Worm (Caenorhabditis elegans) whole organism, L3 larva: ENCODE results near the gene nhr-149.

Experiments
- R02D3.7 ChIP-seq: fragments of 150-350 bp; optimal IDR thresholded peaks from 2 replicates; lab custom pipeline; 2014; ENCODE audit warnings: missing biosample characterization, missing genetic modification characterization
- aly-2 ChIP-seq: fragments of 150-350 bp; optimal IDR thresholded peaks from 2 replicates; lab custom pipeline; 2014; ENCODE audit warnings: missing biosample characterization, missing genetic modification characterization
- ama-1 ChIP-seq: fragments of 150-350 bp; optimal IDR thresholded peaks from 2 replicates; lab custom pipeline; 2018
- ceh-28 ChIP-seq: fragments of 150-350 bp; optimal IDR thresholded peaks from 2 replicates; lab custom pipeline; 2014; ENCODE audit warnings: missing biosample characterization, missing genetic modification reagents, missing genetic modification characterization
- ceh-82 ChIP-seq: fragments of 150-350 bp; optimal IDR thresholded peaks from 2 replicates; lab custom pipeline; 2014; ENCODE audit warnings: missing biosample characterization, missing genetic modification characterization
- ceh-9 ChIP-seq: sonication (generic microtip); optimal IDR thresholded peaks from 2 replicates; lab custom pipeline; 2018; ENCODE audit warnings: missing biosample characterization, missing genetic modification characterization
- daf-12 ChIP-seq: fragments of 150-350 bp; optimal IDR thresholded peaks from 2 replicates; lab custom pipeline; 2014; ENCODE audit warnings: missing biosample characterization, missing genetic modification reagents, missing genetic modification characterization
- egl-27 ChIP-seq: sonication (generic microtip); optimal IDR thresholded peaks from 4 replicates; lab custom pipeline; 2017; ENCODE audit warnings: missing biosample characterization, missing genetic modification reagents, missing genetic modification characterization
- egl-5 ChIP-seq: fragments of 150-350 bp; optimal IDR thresholded peaks from 2 replicates; lab custom pipeline; 2017; ENCODE audit warnings: missing biosample characterization, missing genetic modification reagents, missing genetic modification characterization, inconsistent platforms
- elt-1 ChIP-seq: fragments of 150-350 bp; optimal IDR thresholded peaks from 2 replicates; lab custom pipeline; 2014; ENCODE audit warnings: missing biosample characterization, missing genetic modification characterization
- elt-3 ChIP-seq, 3 experiments: fragments of 150-350 bp in 1 of 3; sonication (generic microtip) in 2 of 3; optimal IDR thresholded peaks; 2 replicates in 2 of 3; 4 replicates in 1 of 3; lab custom pipeline; 2014 to 2017; ENCODE audit warnings: missing biosample characterization in 3 of 3, missing genetic modification characterization in 3 of 3
- eor-1 ChIP-seq, 2 experiments: fragments of 150-350 bp; optimal IDR thresholded peaks; 2 replicates each; lab custom pipeline; 2014 to 2018; ENCODE audit warnings: missing biosample characterization in 2 of 2, missing genetic modification characterization in 2 of 2
- fkh-10 ChIP-seq: sonication (generic microtip); optimal IDR thresholded peaks from 2 replicates; lab custom pipeline; 2017; ENCODE audit warnings: missing biosample characterization, missing genetic modification reagents, missing genetic modification characterization
- fkh-2 ChIP-seq: fragments of 150-350 bp; optimal IDR thresholded peaks from 2 replicates; lab custom pipeline; 2014; ENCODE audit warnings: missing biosample characterization, missing genetic modification reagents, missing genetic modification characterization
- fos-1 ChIP-seq: fragments of 150-350 bp; optimal IDR thresholded peaks from 2 replicates; lab custom pipeline; 2014; ENCODE audit warnings: missing biosample characterization, missing genetic modification characterization
- hmg-11 ChIP-seq: sonication (generic microtip); optimal IDR thresholded peaks from 2 replicates; lab custom pipeline; 2016; ENCODE audit warnings: missing genetic modification characterization, missing compliant biosample characterization
- jun-1 ChIP-seq: fragments of 150-350 bp; optimal IDR thresholded peaks from 2 replicates; lab custom pipeline; 2014; ENCODE audit warnings: missing biosample characterization, missing genetic modification reagents, missing genetic modification characterization
- lin-15B ChIP-seq: fragments of 150-350 bp; optimal IDR thresholded peaks from 2 replicates; lab custom pipeline; 2014; ENCODE audit warnings: missing biosample characterization, missing genetic modification characterization
- lin-39 ChIP-seq: fragments of 150-350 bp; optimal IDR thresholded peaks from 2 replicates; lab custom pipeline; 2018; ENCODE audit warnings: missing biosample characterization, missing genetic modification reagents, missing genetic modification characterization
- mdl-1 ChIP-seq: fragments of 150-350 bp; optimal IDR thresholded peaks from 2 replicates; lab custom pipeline; 2014; ENCODE audit warnings: missing biosample characterization, missing genetic modification characterization
- mml-1 ChIP-seq: fragments of 150-350 bp; sonication (generic microtip); optimal IDR thresholded peaks from 3 replicates; lab custom pipeline; 2014; ENCODE audit warnings: missing biosample characterization, missing genetic modification characterization
- nfya-1 ChIP-seq: sonication (generic microtip); optimal IDR thresholded peaks from 2 replicates; lab custom pipeline; 2017; ENCODE audit warnings: missing genetic modification characterization, mild to moderate bottlenecking, missing compliant biosample characterization, antibody characterized with exemption, moderate library complexity; ENCODE audit not compliant: insufficient read depth
- nhr-23 ChIP-seq: fragments of 150-350 bp; optimal IDR thresholded peaks from 2 replicates; lab custom pipeline; 2014; ENCODE audit warnings: missing biosample characterization, missing genetic modification reagents, missing genetic modification characterization
- nhr-237 ChIP-seq: fragments of 150-350 bp; optimal IDR thresholded peaks from 2 replicates; lab custom pipeline; 2014; ENCODE audit warnings: missing biosample characterization, missing genetic modification characterization
- nhr-25 ChIP-seq: sonication (generic microtip); optimal IDR thresholded peaks from 2 replicates; lab custom pipeline; 2017; ENCODE audit warnings: missing biosample characterization, missing genetic modification characterization
- nhr-28 ChIP-seq: fragments of 150-350 bp; optimal IDR thresholded peaks from 2 replicates; lab custom pipeline; 2014; ENCODE audit warnings: missing biosample characterization, missing genetic modification characterization
- nhr-43 ChIP-seq: sonication (generic microtip); optimal IDR thresholded peaks from 2 replicates; lab custom pipeline; 2016; ENCODE audit warnings: mild to moderate bottlenecking, missing genetic modification characterization, missing compliant biosample characterization; ENCODE audit not compliant: poor library complexity, severe bottlenecking
- nhr-67 ChIP-seq: fragments of 150-350 bp; optimal IDR thresholded peaks from 2 replicates; lab custom pipeline; 2014; ENCODE audit warnings: missing biosample characterization, missing genetic modification characterization
- nhr-77 ChIP-seq: fragments of 150-350 bp; optimal IDR thresholded peaks from 2 replicates; lab custom pipeline; 2014; ENCODE audit warnings: missing biosample characterization, missing genetic modification characterization
- pha-4 ChIP-seq: fragments of 150-350 bp; optimal IDR thresholded peaks from 2 replicates; lab custom pipeline; 2014; ENCODE audit warnings: missing biosample characterization, missing genetic modification reagents, missing genetic modification characterization
- pqm-1 ChIP-seq: fragments of 150-350 bp; optimal IDR thresholded peaks from 2 replicates; lab custom pipeline; 2017; ENCODE audit warnings: missing biosample characterization, missing genetic modification characterization, inconsistent platforms
- skn-1 ChIP-seq: fragments of 150-350 bp; optimal IDR thresholded peaks from 2 replicates; lab custom pipeline; 2014; ENCODE audit warnings: missing biosample characterization, missing genetic modification characterization
- unc-39 ChIP-seq: sonication (generic microtip); optimal IDR thresholded peaks from 4 replicates; lab custom pipeline; 2017; ENCODE audit warnings: missing biosample characterization, missing genetic modification characterization
- unc-62 ChIP-seq: fragments of 150-350 bp; sonication (generic microtip); optimal IDR thresholded peaks from 4 replicates; lab custom pipeline; 2014; ENCODE audit warnings: missing biosample characterization, missing genetic modification reagents, missing genetic modification characterization
- zag-1 ChIP-seq: fragments of 150-350 bp; optimal IDR thresholded peaks from 2 replicates; lab custom pipeline; 2014; ENCODE audit warnings: missing biosample characterization, missing genetic modification characterization
- ztf-11 ChIP-seq: fragments of 150-350 bp; optimal IDR thresholded peaks from 2 replicates; lab custom pipeline; 2014; ENCODE audit warnings: missing biosample characterization, missing genetic modification characterization

nhr-149 gene

ce11 chrV:7389771-7390170 is 40.3 kb upstream of the nhr-149 start, which contains the start of gene C02H6.1:
TSS of gene C02H6.1 (minus strand) at chrV:7389871.
- TF ChIP-seq pqm-1 (tag; lab: Kevin White, UChicago) (no peak), skn-1 (tag; lab: Kevin White, UChicago) (no peak), eor-1 (tag; optimal IDR thresholded peaks at IDR 0.05; lab: Kevin White, UChicago) (no peak), pha-4 (tag; lab: Kevin White, UChicago) (no peak), nfya-1 (tag; lab: Kevin White, UChicago) (no peak), nhr-43 (tag; lab: Kevin White, UChicago) (no peak), lin-15B (tag; lab: Kevin White, UChicago) (no peak), egl-27 (tag; lab: Kevin White, UChicago) (no peak), unc-62 (GFP tag; lab: Kevin White, UChicago) (no peak), lin-39 (no peak)
- TF ChIP-seq, all 47 proteins: peak for 0

DNA sequence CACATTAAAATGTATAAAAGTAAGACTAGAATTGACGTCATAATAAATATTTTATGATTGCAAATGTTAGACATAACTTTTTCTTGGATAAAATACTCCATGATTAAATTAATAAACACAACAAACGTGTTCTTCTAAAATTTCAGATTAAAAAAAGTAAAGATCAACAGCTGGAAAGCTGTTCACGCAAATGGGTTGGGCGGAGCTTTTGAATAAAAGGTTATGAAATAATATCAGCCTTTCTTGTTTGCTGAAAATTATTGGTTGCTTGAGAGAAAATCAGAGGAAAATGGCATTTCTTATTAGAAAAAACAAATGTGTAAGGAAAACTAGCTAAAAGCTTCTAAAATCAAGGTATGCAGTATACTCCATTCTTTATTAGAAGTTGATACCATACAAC is 38.3 kb upstream of the nhr-149 start, which contains the start of gene C02H6.3:
TSS of gene C02H6.3 (minus strand) at position 101 of the 400 bp plus-strand sequence.
- no peak for TF ChIP-seq aly-2 (tag; lab: Kevin White, UChicago)
- no peak for TF ChIP-seq mml-1 (tag; lab: Kevin White, UChicago)
- no peak for TF ChIP-seq elt-3 (tag; optimal IDR thresholded peaks at IDR 0.05; lab: Kevin White, UChicago)
- TF ChIP-seq ceh-28 (tag; lab: Kevin White, UChicago), result no peak
- TF ChIP-seq unc-39 (tag; lab: Kevin White, UChicago), result no peak
- no peak for TF ChIP-seq R02D3.7 (tag; lab: Kevin White, UChicago)
- no peak for TF ChIP-seq jun-1 (tag; lab: Kevin White, UChicago)
- TF ChIP-seq fkh-10 (GFP tag; lab: Kevin White, UChicago), result no peak
- no peak for TF ChIP-seq ama-1 (lab: Kevin White, UChicago)
- TF ChIP-seq zag-1, result no peak
- TF ChIP-seq mdl-1 (tag; lab: Kevin White, UChicago), result no peak
- no peak for TF ChIP-seq nfya-1 (tag; lab: Kevin White, UChicago)
- TF ChIP-seq lin-39, result no peak
- TF ChIP-seq eor-1 (tag; optimal IDR thresholded peaks at IDR 0.05; lab: Kevin White, UChicago), result no peak
- no peak for TF ChIP-seq nhr-237
- no peak for TF ChIP-seq ceh-9 (tag; lab: Kevin White, UChicago)
- TF ChIP-seq nhr-23 (tag; lab: Kevin White, UChicago), result no peak

- no peak for TF ChIP-seq nhr-237
- no peak for TF ChIP-seq nhr-25 (tag; lab: Kevin White, UChicago)
- TF ChIP-seq skn-1 (tag; lab: Kevin White, UChicago), result no peak
- TF ChIP-seq pha-4 (tag; lab: Kevin White, UChicago), result peak; percentile 1
- TF ChIP-seq R02D3.7 (tag; lab: Kevin White, UChicago), result no peak
- TF ChIP-seq pqm-1 (tag; lab: Kevin White, UChicago), result no peak
- TF ChIP-seq nhr-77 (tag; lab: Kevin White, UChicago), result no peak
- no peak for TF ChIP-seq fkh-2
- no peak for TF ChIP-seq nhr-67 (tag; lab: Kevin White, UChicago)
- TF ChIP-seq, all 47 proteins: peak for 1
Observed at ce11 chrV:7386052-7386573, 36.7 kb upstream of the nhr-149 start, which contains the start of gene srp-6. TSS of gene srp-6 (minus strand) at chrV:7386102.

DNA sequence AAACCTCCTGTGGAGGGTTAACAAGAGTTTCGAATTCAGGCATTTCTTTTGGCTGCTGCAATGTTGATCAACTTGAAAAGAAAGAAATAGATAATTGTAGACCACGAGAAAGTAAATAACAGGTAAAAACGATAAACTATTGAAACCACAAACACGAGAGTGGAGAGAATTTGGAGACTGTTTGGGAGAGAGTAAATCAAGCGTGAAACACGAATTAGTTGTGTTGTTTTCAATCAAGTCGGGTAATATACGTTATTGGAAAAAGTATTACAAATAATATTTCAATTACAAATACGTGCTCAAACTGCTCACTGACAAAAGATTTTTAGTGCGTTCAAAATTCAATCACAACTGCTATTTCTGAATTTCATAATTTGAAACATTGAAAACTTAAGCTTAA is 31.6 kb upstream of the nhr-149 start, which contains the start of gene C03G6.17:
TSS of gene C03G6.17 (minus strand) at position 101 of the 400 bp plus-strand sequence.
- TF ChIP-seq hmg-11 (tag; lab: Kevin White, UChicago) (no peak), unc-62 (GFP tag; lab: Kevin White, UChicago) (no peak), fos-1 (tag; lab: Kevin White, UChicago) (no peak), ceh-82 (tag; lab: Kevin White, UChicago) (no peak), nhr-25 (tag; lab: Kevin White, UChicago) (no peak), elt-1 (tag; lab: Kevin White, UChicago) (no peak), mml-1 (tag; lab: Kevin White, UChicago) (no peak), nhr-28 (tag; lab: Kevin White, UChicago) (no peak), egl-5 (no peak), ztf-11 (tag; lab: Kevin White, UChicago) (no peak), egl-27 (tag; lab: Kevin White, UChicago) (no peak), unc-39 (tag; lab: Kevin White, UChicago) (no peak), daf-12 (tag; lab: Kevin White, UChicago) (no peak), nhr-23 (tag; lab: Kevin White, UChicago) (no peak), nhr-77 (tag; lab: Kevin White, UChicago) (no peak)
